Worm (Caenorhabditis elegans): ENCODE measurements around the gene K08H10.10.

K08H10.10 gene

ce11 chrV:9983529-9983928 is 17.3 kb upstream of the K08H10.10 start:
- TF ChIP-seq fax-1 (tag; optimal IDR thresholded peaks at IDR 0.05) (no peak), pat-9 (tag; optimal IDR thresholded peaks at IDR 0.05) (no peak), fkh-10 (GFP tag; optimal IDR thresholded peaks at IDR 0.05) (no peak), nhr-232 (tag; optimal IDR thresholded peaks at IDR 0.05) (no peak), ceh-34 (tag; optimal IDR thresholded peaks at IDR 0.05) (no peak), tbx-7 (tag; optimal IDR thresholded peaks at IDR 0.05) (no peak), odd-2 (tag; optimal IDR thresholded peaks at IDR 0.05) (no peak), pha-2 (tag; optimal IDR thresholded peaks at IDR 0.05) (no peak), ahr-1 (tag; optimal IDR thresholded peaks at IDR 0.05) (no peak), unc-86 (tag; optimal IDR thresholded peaks at IDR 0.05) (no peak), T23F11.4 (GFP tag; optimal IDR thresholded peaks at IDR 0.05) (no peak), K02D7.2 (tag; optimal IDR thresholded peaks at IDR 0.05) (no peak), ets-4 (tag; optimal IDR thresholded peaks at IDR 0.05) (no peak)

ce11 chrV:9984821-9985220 is 16.0 kb upstream of the K08H10.10 start:
- TF ChIP-seq fkh-10 (GFP tag; optimal IDR thresholded peaks at IDR 0.05): no peak
- TF ChIP-seq ceh-31 (tag; optimal IDR thresholded peaks at IDR 0.05): no peak
- TF ChIP-seq ceh-14 (tag; optimal IDR thresholded peaks at IDR 0.05): no peak
- TF ChIP-seq C08G9.2 (tag; optimal IDR thresholded peaks at IDR 0.05): no peak
- TF ChIP-seq madf-2 (tag; optimal IDR thresholded peaks at IDR 0.05): no peak
- no peak for TF ChIP-seq tbx-7 (tag; optimal IDR thresholded peaks at IDR 0.05)
- TF ChIP-seq odd-2 (tag; optimal IDR thresholded peaks at IDR 0.05): no peak
- TF ChIP-seq dmd-4 (tag; optimal IDR thresholded peaks at IDR 0.05; ENCODE audit: borderline replicate concordance): no peak
- no peak for TF ChIP-seq gmeb-2 (tag; optimal IDR thresholded peaks at IDR 0.05)
- no peak for TF ChIP-seq T23F11.4 (GFP tag; optimal IDR thresholded peaks at IDR 0.05)
- TF ChIP-seq Y22D7AL.16 (tag; optimal IDR thresholded peaks at IDR 0.05): no peak
- no peak for TF ChIP-seq ceh-34 (tag; optimal IDR thresholded peaks at IDR 0.05)
- no peak for TF ChIP-seq unc-42 (tag; optimal IDR thresholded peaks at IDR 0.05)
- no peak for TF ChIP-seq sdc-2 (tag; optimal IDR thresholded peaks at IDR 0.05)
- TF ChIP-seq pag-3 (tag; optimal IDR thresholded peaks at IDR 0.05; ENCODE audit: borderline replicate concordance): no peak

- TF ChIP-seq lim-6 (tag; optimal IDR thresholded peaks at IDR 0.05): no peak
- TF ChIP-seq ceh-34 (tag; optimal IDR thresholded peaks at IDR 0.05): no peak
- no peak for TF ChIP-seq pax-1 (tag; optimal IDR thresholded peaks at IDR 0.05)
- TF ChIP-seq ceh-14 (tag; optimal IDR thresholded peaks at IDR 0.05): no peak
- TF ChIP-seq sdc-2 (tag; optimal IDR thresholded peaks at IDR 0.05): no peak
- TF ChIP-seq unc-42 (tag; optimal IDR thresholded peaks at IDR 0.05): no peak
Observed at ce11 chrV:9985227-9985864, 15.5 kb upstream of the K08H10.10 start.

- TF ChIP-seq F13H6.1 (tag; optimal IDR thresholded peaks at IDR 0.05) (no peak), hlh-30 (tag; optimal IDR thresholded peaks at IDR 0.05; ENCODE audit: insufficient read depth) (peak; percentile 28)
Observed at ce11 chrV:9986177-9986576, 14.7 kb upstream of the K08H10.10 start, which contains the start of gene rmd-2. Gene rmd-2 (minus strand): TSS chrV:9986277.

ce11 chrV:9987688-9988087 is 13.2 kb upstream of the K08H10.10 start, which contains the start of gene C27H6.8:
Gene C27H6.8 (minus strand): TSS chrV:9987788.
- TF ChIP-seq elt-4 (tag; optimal IDR thresholded peaks at IDR 0.05): no peak
- TF ChIP-seq npax-4 (tag; optimal IDR thresholded peaks at IDR 0.05): no peak
- no peak for TF ChIP-seq pax-1 (tag; optimal IDR thresholded peaks at IDR 0.05)

- no peak for TF ChIP-seq ahr-1 (tag; optimal IDR thresholded peaks at IDR 0.05)
- no peak for TF ChIP-seq ceh-34 (tag; optimal IDR thresholded peaks at IDR 0.05)
- TF ChIP-seq ceh-6 (GFP tag; optimal IDR thresholded peaks at IDR 0.05): no peak
- no peak for TF ChIP-seq ceh-9 (tag; optimal IDR thresholded peaks at IDR 0.05)
- TF ChIP-seq ets-4 (tag; optimal IDR thresholded peaks at IDR 0.05): no peak
- TF ChIP-seq ref-2 (tag; optimal IDR thresholded peaks at IDR 0.05): no peak
- TF ChIP-seq ceh-14 (tag; optimal IDR thresholded peaks at IDR 0.05): no peak
- no peak for TF ChIP-seq pqm-1 (tag; optimal IDR thresholded peaks at IDR 0.05)
- no peak for TF ChIP-seq zip-5 (tag; optimal IDR thresholded peaks at IDR 0.05)
- no peak for TF ChIP-seq ceh-45 (GFP tag; IDR thresholded peaks at IDR 0.05)
Observed at ce11 chrV:9991610-9992009, 9.2 kb upstream of the K08H10.10 start, which contains the start of the genes rde-1 and trpp-6. Gene rde-1 (minus strand): TSS chrV:9991642. Gene trpp-6 (plus strand): TSS chrV:9991895.

Data from whole organism, late embryonic.